Worm (Caenorhabditis elegans) whole organism, L3 larva: ENCODE results near the gene F59A6.13.

Experiments
- ama-1 ChIP-seq: fragments of 150-350 bp; optimal IDR thresholded peaks from 2 replicates; lab custom pipeline; 2018
- elt-1 ChIP-seq: fragments of 150-350 bp; optimal IDR thresholded peaks from 2 replicates; lab custom pipeline; 2014; ENCODE audit warnings: missing biosample characterization, missing genetic modification characterization
- elt-3 ChIP-seq, 3 experiments: fragments of 150-350 bp in 1 of 3; sonication (generic microtip) in 2 of 3; optimal IDR thresholded peaks; 2 replicates in 2 of 3; 4 replicates in 1 of 3; lab custom pipeline; 2014 to 2017; ENCODE audit warnings: missing biosample characterization in 3 of 3, missing genetic modification characterization in 3 of 3
- eor-1 ChIP-seq, 2 experiments: fragments of 150-350 bp; optimal IDR thresholded peaks; 2 replicates each; lab custom pipeline; 2014 to 2018; ENCODE audit warnings: missing biosample characterization in 2 of 2, missing genetic modification characterization in 2 of 2
- nhr-23 ChIP-seq: fragments of 150-350 bp; optimal IDR thresholded peaks from 2 replicates; lab custom pipeline; 2014; ENCODE audit warnings: missing biosample characterization, missing genetic modification reagents, missing genetic modification characterization
- sea-2 ChIP-seq: fragments of 150-350 bp; sonication (generic microtip); optimal IDR thresholded peaks from 4 replicates; lab custom pipeline; 2014; ENCODE audit warnings: missing biosample characterization, missing genetic modification reagents, missing genetic modification characterization
- unc-39 ChIP-seq: sonication (generic microtip); optimal IDR thresholded peaks from 4 replicates; lab custom pipeline; 2017; ENCODE audit warnings: missing biosample characterization, missing genetic modification characterization
- unc-62 ChIP-seq: fragments of 150-350 bp; sonication (generic microtip); optimal IDR thresholded peaks from 4 replicates; lab custom pipeline; 2014; ENCODE audit warnings: missing biosample characterization, missing genetic modification reagents, missing genetic modification characterization
- ztf-4 ChIP-seq: fragments of 150-350 bp; optimal IDR thresholded peaks from 2 replicates; lab custom pipeline; 2014; ENCODE audit warnings: missing biosample characterization, missing genetic modification characterization

DNA sequence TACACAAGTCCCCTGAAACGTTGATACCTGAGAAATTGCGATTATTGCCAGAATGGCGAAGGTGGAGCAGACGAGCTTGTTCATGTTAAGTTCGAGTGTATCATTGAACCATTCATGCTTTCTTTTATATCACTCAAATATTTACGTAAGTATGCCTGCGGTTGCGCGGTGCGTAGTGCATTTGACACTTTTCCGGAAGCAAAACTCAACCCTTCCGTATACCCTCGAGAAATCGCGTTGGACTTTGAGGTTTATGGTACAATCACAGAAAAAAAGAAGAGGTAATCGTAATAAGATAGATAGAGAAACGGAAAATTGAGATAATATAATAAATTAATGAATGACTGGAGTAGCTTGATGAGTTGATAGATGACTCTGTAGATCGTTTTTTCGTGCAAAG is 46.9 kb downstream of the F59A6.13 start, which contains the start of gene idpb-2:
- TF ChIP-seq sea-2 (GFP tag; lab: Kevin White, UChicago) (no peak), nhr-23 (tag; lab: Kevin White, UChicago) (no peak), ama-1 (no peak), elt-1 (no peak), unc-39 (tag; lab: Kevin White, UChicago) (no peak), unc-62 (GFP tag; lab: Kevin White, UChicago) (no peak), elt-3 (tag; optimal IDR thresholded peaks at IDR 0.05; lab: Kevin White, UChicago) (no peak), eor-1 (tag; optimal IDR thresholded peaks at IDR 0.05; lab: Kevin White, UChicago) (no peak), ztf-4 (no peak)
